Fruit fly (Drosophila melanogaster) whole organism, larva: ENCODE measurements around the gene Rab26.

Experiments
- noc ChIP-seq: fragments of 200-800 bp; sonication (Bioruptor generic); optimal IDR thresholded peaks from 3 replicates; lab custom pipeline; 2019; ENCODE audit warnings: missing biosample characterization, mild to moderate bottlenecking, missing genetic modification characterization, moderate library complexity

Gene Rab26

DNA sequence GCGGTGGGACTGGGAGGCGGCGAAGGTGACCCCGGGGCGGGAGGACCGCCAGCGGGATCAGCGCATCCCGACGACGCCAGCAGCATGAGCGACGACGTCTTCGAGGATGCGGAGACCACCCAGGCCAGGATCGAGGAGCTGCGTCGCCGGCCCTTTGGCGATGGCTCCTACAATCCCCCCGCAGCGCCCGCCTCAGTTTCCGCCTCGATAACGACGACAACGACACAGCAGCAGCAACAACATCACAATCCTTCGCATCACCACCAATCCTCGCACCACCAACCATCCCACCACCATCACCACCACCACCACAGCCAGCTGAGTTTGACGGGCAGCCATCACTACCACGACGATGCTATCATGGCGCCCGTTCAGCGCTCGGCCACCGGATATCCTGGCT lies 1.4 kb downstream of the Rab26 start:
- TF ChIP-seq noc (tag; lab: Kevin White, UChicago): no peak

dm6 chr3L:21321807-21322503 lies 3.4 kb downstream of the Rab26 start:
- no peak for TF ChIP-seq noc (tag; lab: Kevin White, UChicago)

DNA sequence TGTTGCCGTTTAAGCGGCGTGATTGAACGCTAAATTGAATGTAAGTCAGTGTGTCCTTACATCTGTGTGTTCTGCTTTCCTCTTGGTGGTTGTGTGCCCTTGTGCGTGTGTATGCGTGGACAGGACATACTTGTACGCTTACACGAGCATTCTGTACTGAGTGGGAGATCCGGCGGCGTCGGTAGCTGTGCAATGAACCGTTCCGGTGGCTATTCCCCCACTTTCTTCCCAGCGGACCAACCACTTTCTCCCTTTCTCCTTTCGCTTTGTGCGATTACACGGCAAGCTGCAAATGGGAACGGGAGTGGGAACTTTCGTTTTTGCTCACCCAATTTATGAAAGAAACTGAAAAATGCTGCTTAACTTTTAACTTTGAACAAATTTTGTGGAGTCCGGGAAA lies 6.2 kb downstream of the Rab26 start:
- no peak for TF ChIP-seq noc (tag; lab: Kevin White, UChicago)

DNA sequence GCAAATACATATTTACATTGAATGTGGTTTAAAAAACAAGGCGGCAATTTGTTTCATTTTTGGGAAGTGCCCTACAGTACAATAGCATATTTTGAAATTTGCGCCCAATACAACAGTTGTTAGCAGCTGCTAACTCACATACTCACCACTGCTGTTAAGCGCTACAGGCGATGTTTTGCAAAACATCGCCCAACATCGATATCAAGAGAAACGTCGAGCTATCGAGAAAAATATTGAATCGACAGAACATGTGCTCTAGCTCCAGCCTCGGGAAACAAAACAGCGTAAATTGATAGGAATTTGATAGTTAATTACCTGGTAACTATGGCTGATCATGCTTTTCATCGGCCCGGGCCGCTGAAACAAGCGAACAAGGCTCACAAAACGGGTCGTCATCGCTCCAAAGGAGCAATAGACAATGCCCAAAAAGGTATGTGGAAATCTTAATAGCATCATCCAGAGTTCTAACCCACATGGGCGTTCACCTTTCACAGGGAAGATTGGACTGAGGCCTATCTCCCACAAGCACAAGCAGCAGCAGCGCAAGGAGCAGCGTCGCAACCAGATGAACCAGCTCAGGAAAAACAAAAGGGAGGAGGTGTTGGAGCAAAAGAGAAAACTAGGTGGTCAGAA lies 16.5 kb downstream of the Rab26 start, which contains the start of gene Tsr1:
Gene Tsr1 (plus strand): TSS at position 217 of the 633 bp plus-strand sequence.
- TF ChIP-seq noc (tag; lab: Kevin White, UChicago): no peak

- TF ChIP-seq noc (tag; lab: Kevin White, UChicago): no peak
These were observed 24.0 kb downstream of the Rab26 start for dm6 chr3L:21342592-21342991.

DNA sequence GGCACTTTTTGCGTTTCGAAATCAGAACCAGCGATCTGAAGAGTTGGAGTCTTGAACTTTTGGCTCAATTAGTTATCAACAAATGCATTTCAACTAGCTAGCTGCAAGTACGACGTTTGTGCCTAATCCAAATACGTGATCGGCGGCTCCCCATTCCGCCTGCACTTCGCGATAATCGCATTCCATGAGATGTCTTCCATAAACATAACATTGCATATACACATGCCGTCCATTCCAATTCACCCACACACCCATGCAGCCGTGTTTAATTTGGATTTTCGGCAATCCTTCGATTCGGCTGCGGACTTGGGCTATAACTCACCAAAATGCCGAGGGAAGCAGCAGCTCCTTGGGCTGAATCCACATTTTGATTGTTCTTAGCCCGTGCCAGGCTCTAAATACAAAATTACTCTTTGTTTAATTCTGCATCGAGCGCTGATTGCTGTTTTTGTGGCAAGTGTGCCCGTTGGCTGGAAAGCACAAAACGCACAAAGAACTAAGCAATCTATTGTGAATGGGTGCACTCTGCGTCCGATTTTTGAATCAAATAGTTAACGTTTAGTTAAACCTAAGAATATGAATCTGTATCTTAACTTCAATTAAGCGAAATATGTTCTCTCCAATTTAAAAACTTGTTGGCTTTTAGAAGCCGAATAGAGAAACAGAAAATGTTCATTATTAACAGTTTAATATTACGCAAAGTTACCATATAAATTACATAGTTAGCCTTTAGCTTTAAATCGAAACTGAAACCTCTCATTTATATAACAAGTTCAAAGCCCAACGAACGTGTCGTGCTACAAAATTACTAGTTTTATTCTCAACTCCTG lies 24.9 kb downstream of the Rab26 start, which contains the start of the genes Tbc1d8-9 and CG32436:
Gene Tbc1d8-9 (minus strand): TSS at position 463 of the 830 bp plus-strand sequence.
Gene CG32436 (plus strand): TSS at position 780 of the 830 bp plus-strand sequence.
- no peak for TF ChIP-seq noc (tag; lab: Kevin White, UChicago)

DNA sequence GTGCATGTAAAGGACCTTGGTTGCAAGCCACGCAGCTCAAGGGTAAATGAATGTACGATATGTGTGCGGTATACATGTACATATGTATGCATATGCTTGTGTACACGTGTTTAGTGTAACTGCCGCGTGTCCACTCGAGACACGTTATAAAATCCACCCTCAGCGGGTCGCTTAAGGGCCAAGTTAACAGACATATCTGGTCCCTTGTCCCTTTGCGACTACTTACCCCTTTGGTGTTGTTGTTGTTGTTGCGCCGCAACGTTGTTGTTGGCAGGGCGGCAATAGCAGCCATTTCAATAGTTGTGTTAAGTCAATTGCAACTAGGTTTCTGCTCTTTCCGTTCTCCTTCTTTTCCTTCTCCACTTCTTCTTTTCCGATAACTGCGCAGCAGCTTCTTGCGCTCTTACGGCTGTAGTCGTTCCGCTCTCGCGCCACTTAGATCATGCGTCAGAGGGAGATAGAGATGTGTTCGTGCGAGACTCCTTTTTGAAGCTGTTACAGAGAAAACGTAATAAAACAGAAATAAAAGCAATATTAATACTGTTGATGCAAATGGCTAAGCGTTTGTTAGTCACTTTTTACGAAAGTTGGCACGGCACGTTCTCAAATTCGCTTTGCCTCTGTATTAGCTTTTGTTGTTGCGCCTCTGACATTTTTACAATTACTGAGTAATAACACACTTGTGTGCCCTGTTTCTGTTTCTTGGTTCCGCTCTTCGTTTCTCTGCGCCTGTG lies 28.1 kb downstream of the Rab26 start:
- TF ChIP-seq noc (tag; lab: Kevin White, UChicago): no peak

dm6 chr3L:21347197-21347831 lies 28.7 kb downstream of the Rab26 start:
- TF ChIP-seq noc (tag; lab: Kevin White, UChicago): no peak

DNA sequence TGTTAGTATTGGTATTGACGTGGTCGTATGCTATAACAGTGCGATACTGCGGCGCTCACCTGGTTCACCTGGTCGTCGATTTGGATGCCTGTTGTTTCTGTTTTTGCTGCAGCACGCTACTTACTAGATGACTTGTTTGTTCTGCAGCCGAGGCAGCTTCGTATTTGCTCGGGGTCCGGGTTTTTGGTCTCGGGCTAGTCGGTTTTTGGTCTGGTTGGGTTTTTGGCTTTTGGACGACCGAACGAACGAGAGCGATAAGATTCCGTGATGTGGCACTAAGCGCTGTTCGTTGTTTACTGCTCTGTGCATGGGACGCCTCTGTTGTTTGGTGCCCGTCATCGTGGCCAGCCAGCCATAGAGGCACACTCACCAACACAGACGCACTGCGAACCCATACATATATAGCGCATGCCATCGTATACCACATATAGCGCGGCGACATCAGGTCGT lies 30.4 kb downstream of the Rab26 start, which contains the start of gene ebd2:
Gene ebd2 (minus strand): TSS at position 306 of the 450 bp plus-strand sequence.
- TF ChIP-seq noc (tag; lab: Kevin White, UChicago): no peak

dm6 chr3L:21356395-21356794 lies 37.8 kb downstream of the Rab26 start, which contains the start of gene CG12971:
Gene CG12971, minus strand, starts transcription at chr3L:21356495.
- TF ChIP-seq noc (tag; lab: Kevin White, UChicago): no peak

- TF ChIP-seq noc (tag; lab: Kevin White, UChicago): no peak
These were observed 38.8 kb downstream of the Rab26 start, which contains the start of gene CG32437 for dm6 chr3L:21357383-21357782. Gene CG32437, plus strand, starts transcription at chr3L:21357683.

- no peak for TF ChIP-seq noc (tag; lab: Kevin White, UChicago)
These were observed 41.3 kb downstream of the Rab26 start, which contains the start of gene CG32440 for dm6 chr3L:21359879-21360278. Gene CG32440, plus strand, starts transcription at chr3L:21360179.

- no peak for TF ChIP-seq noc (tag; lab: Kevin White, UChicago)
These were observed 45.5 kb downstream of the Rab26 start for dm6 chr3L:21363926-21364537.

DNA sequence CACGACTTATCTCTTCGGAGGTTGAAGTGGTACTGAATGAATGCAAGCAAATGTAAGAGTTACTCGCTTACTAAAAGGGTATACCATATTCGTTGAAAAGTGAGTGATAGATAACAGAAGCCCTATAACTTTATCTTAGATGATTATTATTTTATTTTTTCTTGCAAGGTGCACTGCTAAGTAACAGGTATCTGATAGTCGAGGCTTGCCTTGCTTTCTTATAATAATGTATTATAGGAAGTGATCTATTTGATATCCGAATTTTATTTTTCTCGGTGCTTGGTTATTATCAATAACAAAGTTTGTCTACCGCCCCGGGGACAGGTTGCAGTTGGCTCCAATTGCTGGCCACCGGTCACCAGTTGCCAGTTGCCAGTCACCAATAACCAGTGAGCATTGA lies 52.7 kb downstream of the Rab26 start:
- no peak for TF ChIP-seq noc (tag; lab: Kevin White, UChicago)
